Fruit fly (Drosophila melanogaster): ENCODE data around the gene dan.

The dan gene

dm6 chr3R:25208767-25209075 lies 24.5 kb downstream of the dan start (continued):
- no peak for TF ChIP-seq onecut (GFP tag; IDR thresholded peaks at IDR 0.05)
- no peak for TF ChIP-seq odd (GFP tag; optimal IDR thresholded peaks at IDR 0.05)
- TF ChIP-seq pros (GFP tag; optimal IDR thresholded peaks at IDR 0.05) = peak; percentile 29
- TF ChIP-seq pzg (GFP tag; optimal IDR thresholded peaks at IDR 0.05) = no peak
- no peak for TF ChIP-seq sisA (GFP tag; IDR thresholded peaks at IDR 0.05)
- TF ChIP-seq CG8478 (optimal IDR thresholded peaks at IDR 0.05) = no peak
- no peak for TF ChIP-seq CG4707 (GFP tag; optimal IDR thresholded peaks at IDR 0.05)
- TF ChIP-seq CG15073 (GFP tag; optimal IDR thresholded peaks at IDR 0.05) = no peak
- TF ChIP-seq H15 (GFP tag; IDR thresholded peaks at IDR 0.05) = no peak
- TF ChIP-seq CG42726 (GFP tag; IDR thresholded peaks at IDR 0.05; ENCODE audit: partially characterized antibody) = no peak
- no peak for TF ChIP-seq Ets97D (GFP tag; optimal IDR thresholded peaks at IDR 0.05)

dm6 chr3R:25209207-25209606 lies 25.0 kb downstream of the dan start:
- no peak for TF ChIP-seq sim (GFP tag; IDR thresholded peaks at IDR 0.05)
- TF ChIP-seq Hand (GFP tag; optimal IDR thresholded peaks at IDR 0.05) = no peak
- TF ChIP-seq unpg (GFP tag; optimal IDR thresholded peaks at IDR 0.05) = no peak
- TF ChIP-seq sob (GFP tag; IDR thresholded peaks at IDR 0.05) = no peak
- TF ChIP-seq repo (GFP tag; optimal IDR thresholded peaks at IDR 0.05) = no peak
- TF ChIP-seq eve (GFP tag; optimal IDR thresholded peaks at IDR 0.05) = peak in 1 of 2 experiments; percentile 43
- TF ChIP-seq CG11723 (GFP tag; optimal IDR thresholded peaks at IDR 0.05) = no peak
- TF ChIP-seq CG8359 (GFP tag; optimal IDR thresholded peaks at IDR 0.05; ENCODE audit: borderline replicate concordance) = no peak
- no peak for TF ChIP-seq CG16779 (GFP tag; IDR thresholded peaks at IDR 0.05)
- TF ChIP-seq chn (GFP tag; optimal IDR thresholded peaks at IDR 0.05) = no peak
- no peak for TF ChIP-seq CG4360 (GFP tag; IDR thresholded peaks at IDR 0.05)
- TF ChIP-seq chinmo (GFP tag; IDR thresholded peaks at IDR 0.05; ENCODE audit: partially characterized antibody) = 0 out of 4 replicates have a peak, but pooled peaks have one; percentile 42
- TF ChIP-seq CG2199 (GFP tag; IDR thresholded peaks at IDR 0.05) = no peak
- TF ChIP-seq Deaf1 (tag; optimal IDR thresholded peaks at IDR 0.05) = peak; percentile 81
- no peak for TF ChIP-seq Dp (GFP tag; optimal IDR thresholded peaks at IDR 0.05)
- no peak for TF ChIP-seq wdn (GFP tag; IDR thresholded peaks at IDR 0.05)
- no peak for TF ChIP-seq CG15269 (tag; optimal IDR thresholded peaks at IDR 0.05)
- TF ChIP-seq dmrt99B (tag; optimal IDR thresholded peaks at IDR 0.05) = no peak
- TF ChIP-seq CG10565 (GFP tag; optimal IDR thresholded peaks at IDR 0.05) = no peak
- no peak for TF ChIP-seq CG4282 (GFP tag; optimal IDR thresholded peaks at IDR 0.05)
- no peak for TF ChIP-seq Antp (GFP tag; optimal IDR thresholded peaks at IDR 0.05)
- TF ChIP-seq CG14050 (GFP tag; IDR thresholded peaks at IDR 0.05) = no peak
- no peak for TF ChIP-seq CG10321 (GFP tag; IDR thresholded peaks at IDR 0.05)
- no peak for TF ChIP-seq Spps (tag; optimal IDR thresholded peaks at IDR 0.05)
- TF ChIP-seq Nf-YB (GFP tag; optimal IDR thresholded peaks at IDR 0.05) = no peak
- no peak for TF ChIP-seq CG3281 (GFP tag; optimal IDR thresholded peaks at IDR 0.05)
- no peak for TF ChIP-seq CG6254 (GFP tag; optimal IDR thresholded peaks at IDR 0.05)
- TF ChIP-seq grn (GFP tag; optimal IDR thresholded peaks at IDR 0.05) = peak; percentile 56
- peak; percentile 18 for TF ChIP-seq CG34376 (GFP tag; optimal IDR thresholded peaks at IDR 0.05)
- TF ChIP-seq jigr1 (GFP tag; IDR thresholded peaks at IDR 0.05) = no peak
- peak; percentile 31 for TF ChIP-seq sug (tag; optimal IDR thresholded peaks at IDR 0.05)
- TF ChIP-seq CG17385 (GFP tag; optimal IDR thresholded peaks at IDR 0.05) = no peak
- TF ChIP-seq z (GFP tag; IDR thresholded peaks at IDR 0.05) = peak; percentile 91
- TF ChIP-seq CG2116 (GFP tag; optimal IDR thresholded peaks at IDR 0.05) = no peak
- no peak for TF ChIP-seq CG12299 (tag; optimal IDR thresholded peaks at IDR 0.05)
- no peak for TF ChIP-seq CG31224 (GFP tag; IDR thresholded peaks at IDR 0.05)
- TF ChIP-seq aop (GFP tag; IDR thresholded peaks at IDR 0.05) = no peak
- TF ChIP-seq Lhr (GFP tag; optimal IDR thresholded peaks at IDR 0.05) = no peak
- TF ChIP-seq unc-4 (GFP tag; IDR thresholded peaks at IDR 0.05; ENCODE audit: partially characterized antibody) = no peak
- TF ChIP-seq exex (tag; optimal IDR thresholded peaks at IDR 0.05) = peak; percentile 14
- no peak for TF ChIP-seq Awh (GFP tag; IDR thresholded peaks at IDR 0.05)

Measured in whole organism, embryonic.